Fruit fly (Drosophila melanogaster): ENCODE results near the gene Pglym78.
A peak's percentile ranks its signal among the peaks of the same experiment; 100 is the strongest.

Gene Pglym78

dm6 chr3R:29153197-29153644 lies 5.2 kb downstream of the Pglym78 start, which contains the start of the genes Slbp and Rpn2 (continued):
- TF ChIP-seq CG33557 (GFP tag; optimal IDR thresholded peaks at IDR 0.05) (no peak), Hr3 (GFP tag; optimal IDR thresholded peaks at IDR 0.05) (peak; percentile 42), shn (GFP tag; optimal IDR thresholded peaks at IDR 0.05) (peak; percentile 57), gt (GFP tag; IDR thresholded peaks at IDR 0.05) (no peak), sna (GFP tag; IDR thresholded peaks at IDR 0.05; ENCODE audit: partially characterized antibody) (peak; percentile 92), dmrt11E (tag; optimal IDR thresholded peaks at IDR 0.05) (peak; percentile 9), Doc2 (GFP tag; IDR thresholded peaks at IDR 0.05) (no peak), CG11695 (GFP tag; IDR thresholded peaks at IDR 0.05) (no peak), unc-4 (GFP tag; IDR thresholded peaks at IDR 0.05; ENCODE audit: partially characterized antibody) (peak; percentile 97), Hmx (GFP tag; optimal IDR thresholded peaks at IDR 0.05) (no peak), mld (GFP tag; IDR thresholded peaks at IDR 0.05; ENCODE audit: partially characterized antibody) (peak; percentile 86), Eip74EF (GFP tag; optimal IDR thresholded peaks at IDR 0.05) (no peak), CG8281 (tag; optimal IDR thresholded peaks at IDR 0.05) (no peak), Ssrp (tag; optimal IDR thresholded peaks at IDR 0.05) (no peak), CG5245 (GFP tag; optimal IDR thresholded peaks at IDR 0.05) (no peak), dmrt99B (tag; optimal IDR thresholded peaks at IDR 0.05) (no peak), Oaz (GFP tag; IDR thresholded peaks at IDR 0.05) (no peak), Bteb2 (GFP tag; optimal IDR thresholded peaks at IDR 0.05) (peak; percentile 15), D19B (GFP tag; optimal IDR thresholded peaks at IDR 0.05) (no peak), cg (GFP tag; optimal IDR thresholded peaks at IDR 0.05) (no peak), CG16863 (GFP tag; optimal IDR thresholded peaks at IDR 0.05) (peak; percentile 33), CG17802 (tag; optimal IDR thresholded peaks at IDR 0.05) (no peak), CG17385 (GFP tag; optimal IDR thresholded peaks at IDR 0.05) (peak; percentile 8), Med (GFP tag) (peak; percentile 93), seq (GFP tag; IDR thresholded peaks at IDR 0.05) (no peak), H15 (GFP tag; IDR thresholded peaks at IDR 0.05) (no peak), ssp (GFP tag; IDR thresholded peaks at IDR 0.05) (peak; percentile 34; the same call in 1 of the 2 replicates), sob (GFP tag; IDR thresholded peaks at IDR 0.05) (peak; percentile 62), CG14860 (GFP tag; IDR thresholded peaks at IDR 0.05; ENCODE audit: partially characterized antibody) (peak; percentile 84), Vsx1 (GFP tag; optimal IDR thresholded peaks at IDR 0.05) (no peak), Hsf (GFP tag; optimal IDR thresholded peaks at IDR 0.05) (peak; percentile 64), Ets65A (GFP tag) (peak; percentile 89), CG3995 (GFP tag; optimal IDR thresholded peaks at IDR 0.05) (peak; percentile 41), HmgZ (tag; optimal IDR thresholded peaks at IDR 0.05) (peak; percentile 88), CG4282 (GFP tag; optimal IDR thresholded peaks at IDR 0.05) (no peak), esg (GFP tag; conservative IDR thresholded peaks at IDR 0.05) (no peak), chm (GFP tag; IDR thresholded peaks at IDR 0.05) (no peak), HLH54F (GFP tag; optimal IDR thresholded peaks at IDR 0.05) (peak; percentile 53), CG18764 (GFP tag; optimal IDR thresholded peaks at IDR 0.05) (peak; percentile 9), insv (GFP tag; optimal IDR thresholded peaks at IDR 0.05) (peak in 1 of 2 experiments; percentile 69), CTCF (GFP tag; optimal IDR thresholded peaks at IDR 0.05) (no peak), CG4617 (GFP tag; optimal IDR thresholded peaks at IDR 0.05; ENCODE audit: borderline replicate concordance) (peak; percentile 89), Hr51 (GFP tag; optimal IDR thresholded peaks at IDR 0.05) (peak; percentile 6 to 37), CG16815 (GFP tag; optimal IDR thresholded peaks at IDR 0.05) (no peak), ato (GFP tag; IDR thresholded peaks at IDR 0.05; ENCODE audit: partially characterized antibody) (peak; percentile 74; the same call in 1 of the 2 replicates), CG14050 (GFP tag; IDR thresholded peaks at IDR 0.05) (no peak), CkIIα-i1 (GFP tag; IDR thresholded peaks at IDR 0.05) (no peak), CG7372 (GFP tag; IDR thresholded peaks at IDR 0.05) (no peak), Aef1 (GFP tag; IDR thresholded peaks at IDR 0.05) (no peak), MESR4 (GFP tag; optimal IDR thresholded peaks at IDR 0.05) (peak; percentile 58), Elba2 (GFP tag; optimal IDR thresholded peaks at IDR 0.05) (peak; percentile 40)

Data from whole organism, embryonic.